Fruit fly (Drosophila melanogaster): Measurements from ENCODE around the gene mRpL45.

Gene mRpL45

DNA sequence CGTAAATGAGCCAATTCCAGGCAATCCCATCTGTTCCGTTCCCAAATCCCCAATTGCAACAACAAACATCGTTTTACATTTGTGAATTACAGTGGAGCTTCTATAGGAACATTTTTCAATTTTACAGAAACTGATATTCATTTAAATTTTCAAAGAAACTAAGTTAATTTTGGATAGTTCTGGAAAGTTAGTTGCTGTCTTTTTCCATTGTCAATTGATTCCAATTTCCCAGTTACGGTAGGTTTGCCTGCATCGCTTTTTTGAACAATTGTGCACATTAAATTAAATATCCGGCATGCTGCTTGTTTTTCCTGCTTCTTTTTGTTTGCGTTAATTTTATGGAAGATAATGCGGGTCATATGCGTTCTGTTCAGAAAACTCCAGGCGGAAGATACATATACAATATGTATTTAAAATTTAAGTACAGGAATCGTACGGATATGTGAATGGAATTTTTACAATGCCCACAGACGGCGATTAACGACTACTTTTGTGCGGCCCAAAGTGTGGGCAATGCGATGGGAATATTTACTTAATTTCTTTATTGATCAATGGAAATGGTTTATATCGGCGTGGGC, 9.7 kb downstream of the mRpL45 start (continued):
- TF ChIP-seq CG12769 (tag; optimal IDR thresholded peaks at IDR 0.05): peak; percentile 50
- no peak for TF ChIP-seq CG9797 (GFP tag; optimal IDR thresholded peaks at IDR 0.05)
- no peak for TF ChIP-seq CG10431 (GFP tag; optimal IDR thresholded peaks at IDR 0.05)
- TF ChIP-seq NC2β (GFP tag; optimal IDR thresholded peaks at IDR 0.05): no peak
- no peak for TF ChIP-seq CG17912 (GFP tag; optimal IDR thresholded peaks at IDR 0.05)
- TF ChIP-seq caup (GFP tag; optimal IDR thresholded peaks at IDR 0.05; ENCODE audit: severe bottlenecking): no peak
- no peak for TF ChIP-seq run (tag; optimal IDR thresholded peaks at IDR 0.05)
- peak; percentile 57 for TF ChIP-seq gem (tag; optimal IDR thresholded peaks at IDR 0.05)
- no peak for TF ChIP-seq Aef1 (GFP tag; IDR thresholded peaks at IDR 0.05)
- TF ChIP-seq CG14441 (GFP tag; IDR thresholded peaks at IDR 0.05): peak; percentile 49; the same call in 1 of the 2 replicates
- no peak for TF ChIP-seq CG7357 (GFP tag; IDR thresholded peaks at IDR 0.05)
- no peak for TF ChIP-seq CG17612 (GFP tag; IDR thresholded peaks at IDR 0.05)
- no peak for TF ChIP-seq org-1 (GFP tag; optimal IDR thresholded peaks at IDR 0.05)
- no peak for TF ChIP-seq CG12236 (GFP tag; optimal IDR thresholded peaks at IDR 0.05)
- no peak for TF ChIP-seq lola (GFP tag; optimal IDR thresholded peaks at IDR 0.05)
- TF ChIP-seq bbx (GFP tag; IDR thresholded peaks at IDR 0.05; ENCODE audit: partially characterized antibody): no peak
- TF ChIP-seq CG11398 (GFP tag; optimal IDR thresholded peaks at IDR 0.05): no peak
- TF ChIP-seq CG2129 (GFP tag; IDR thresholded peaks at IDR 0.05; ENCODE audit: partially characterized antibody): no peak
- TF ChIP-seq ttk (GFP tag; IDR thresholded peaks at IDR 0.05): no peak
- TF ChIP-seq CG4820 (GFP tag; optimal IDR thresholded peaks at IDR 0.05): no peak
- TF ChIP-seq az2 (GFP tag; optimal IDR thresholded peaks at IDR 0.05): peak; percentile 30
- peak; percentile 22 for TF ChIP-seq Dek (tag; optimal IDR thresholded peaks at IDR 0.05)
- TF ChIP-seq Awh (GFP tag; IDR thresholded peaks at IDR 0.05): no peak
- no peak for TF ChIP-seq Vsx1 (GFP tag; optimal IDR thresholded peaks at IDR 0.05)
- TF ChIP-seq CG12219 (GFP tag; optimal IDR thresholded peaks at IDR 0.05): no peak
- peak; percentile 56 for TF ChIP-seq CG13424 (tag; optimal IDR thresholded peaks at IDR 0.05)
- no peak for TF ChIP-seq CG6689 (GFP tag; IDR thresholded peaks at IDR 0.05)
- peak; percentile 55; the same call in 1 of the 2 replicates for TF ChIP-seq CG14014 (GFP tag; IDR thresholded peaks at IDR 0.05)
- no peak for TF ChIP-seq CG8478 (optimal IDR thresholded peaks at IDR 0.05)
- peak; percentile 18 for TF ChIP-seq nmo (GFP tag; optimal IDR thresholded peaks at IDR 0.05)
- TF ChIP-seq pzg (GFP tag; optimal IDR thresholded peaks at IDR 0.05): no peak
- peak; percentile 22 for TF ChIP-seq HmgZ (tag; optimal IDR thresholded peaks at IDR 0.05)
- TF ChIP-seq CG4360 (GFP tag; IDR thresholded peaks at IDR 0.05): no peak
- TF ChIP-seq HLH54F (GFP tag; optimal IDR thresholded peaks at IDR 0.05): peak; percentile 50
- TF ChIP-seq hb (GFP tag; IDR thresholded peaks at IDR 0.05; ENCODE audit: partially characterized antibody): no peak
- peak; percentile 5 for TF ChIP-seq CG18599 (GFP tag; optimal IDR thresholded peaks at IDR 0.05)

DNA sequence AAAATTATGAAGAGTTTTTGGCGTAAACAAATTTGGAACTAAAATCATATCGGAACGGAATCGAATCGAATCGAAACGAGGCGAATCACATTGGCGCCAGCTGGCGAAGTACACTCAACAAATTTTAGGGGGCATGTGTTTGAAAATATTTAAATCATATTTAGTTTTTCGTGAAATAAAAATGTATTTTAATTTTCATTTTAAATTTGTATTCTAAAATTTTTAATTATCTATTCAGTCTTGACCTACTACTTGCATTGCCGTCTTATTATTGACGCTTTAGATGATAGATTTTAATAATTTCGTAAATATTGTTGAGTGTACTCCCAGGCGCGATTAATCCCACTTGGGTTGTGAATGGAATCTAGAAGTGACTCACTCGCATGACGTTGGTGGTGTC, 10.9 kb downstream of the mRpL45 start:
- peak; percentile 33 for TF ChIP-seq dmrt99B (tag; optimal IDR thresholded peaks at IDR 0.05)
- no peak for TF ChIP-seq sima (GFP tag; optimal IDR thresholded peaks at IDR 0.05)
- peak; percentile 18 for TF ChIP-seq nmo (GFP tag; optimal IDR thresholded peaks at IDR 0.05)
- TF ChIP-seq row (GFP tag; IDR thresholded peaks at IDR 0.05): peak; percentile 35; the same call in 2 of the 3 replicates
- no peak for TF ChIP-seq CkIIα-i1 (GFP tag; IDR thresholded peaks at IDR 0.05)
- TF ChIP-seq Ets97D (GFP tag; optimal IDR thresholded peaks at IDR 0.05): no peak
- TF ChIP-seq Med (GFP tag): peak; percentile 48
- no peak for TF ChIP-seq ato (GFP tag; IDR thresholded peaks at IDR 0.05; ENCODE audit: partially characterized antibody)
- peak; percentile 31 for TF ChIP-seq CG2678 (tag; optimal IDR thresholded peaks at IDR 0.05)
- TF ChIP-seq lola (GFP tag; optimal IDR thresholded peaks at IDR 0.05): no peak
- no peak for TF ChIP-seq lmd (GFP tag; IDR thresholded peaks at IDR 0.05)
- no peak for TF ChIP-seq CG1529 (GFP tag; optimal IDR thresholded peaks at IDR 0.05)
- no peak for TF ChIP-seq Gsc (GFP tag; IDR thresholded peaks at IDR 0.05)
- TF ChIP-seq Eip74EF (GFP tag; optimal IDR thresholded peaks at IDR 0.05): peak in 1 of 2 experiments; percentile 16
- TF ChIP-seq ind (GFP tag; optimal IDR thresholded peaks at IDR 0.05): no peak
- no peak for TF ChIP-seq CG34376 (GFP tag; optimal IDR thresholded peaks at IDR 0.05)
- TF ChIP-seq C15 (GFP tag; IDR thresholded peaks at IDR 0.05): no peak
- peak; percentile 13 for TF ChIP-seq CG10979 (tag; optimal IDR thresholded peaks at IDR 0.05)
